Worm (Caenorhabditis elegans) whole organism, late embryonic: ENCODE measurements around the gene epc-1.

Source experiments
- C38D4.7 ChIP-seq: fragments of 200-800 bp; sonication (Bioruptor generic); optimal IDR thresholded peaks from 2 replicates; lab custom pipeline; 2018; ENCODE audit warnings: mild to moderate bottlenecking, missing genetic modification characterization, moderate library complexity, missing compliant biosample characterization
- F13H6.1 ChIP-seq: sonication (generic microtip); optimal IDR thresholded peaks from 2 replicates; lab custom pipeline; 2016; ENCODE audit warnings: missing genetic modification characterization, missing compliant biosample characterization
- K09A11.1 ChIP-seq: sonication (generic microtip); optimal IDR thresholded peaks from 2 replicates; lab custom pipeline; 2017; ENCODE audit warnings: antibody characterized with exemption, mild to moderate bottlenecking, missing genetic modification characterization, missing compliant biosample characterization; ENCODE audit not compliant: insufficient read depth
- T23F11.4 ChIP-seq: fragments of 200-800 bp; sonication (Bioruptor generic); optimal IDR thresholded peaks from 2 replicates; lab custom pipeline; 2018; ENCODE audit warnings: mild to moderate bottlenecking, missing genetic modification characterization, missing compliant biosample characterization
- ahr-1 ChIP-seq: sonication (generic microtip); optimal IDR thresholded peaks from 2 replicates; lab custom pipeline; 2016; ENCODE audit warnings: missing genetic modification characterization, missing compliant biosample characterization
- ama-1 ChIP-seq: fragments of 150-350 bp; optimal IDR thresholded peaks from 2 replicates; lab custom pipeline; 2014
- ceh-14 ChIP-seq: sonication (generic microtip); optimal IDR thresholded peaks from 2 replicates; lab custom pipeline; 2016; ENCODE audit warnings: missing genotype, missing genetic modification characterization, missing compliant biosample characterization
- ceh-18 ChIP-seq: sonication (generic microtip); optimal IDR thresholded peaks from 2 replicates; lab custom pipeline; 2016; ENCODE audit warnings: missing genetic modification characterization, missing compliant biosample characterization
- ceh-19 ChIP-seq: fragments of 200-800 bp; sonication (Bioruptor generic); optimal IDR thresholded peaks from 2 replicates; lab custom pipeline; 2018; ENCODE audit warnings: mild to moderate bottlenecking, missing genetic modification characterization, missing compliant biosample characterization
- ceh-22 ChIP-seq: sonication (generic microtip); optimal IDR thresholded peaks from 2 replicates; lab custom pipeline; 2017; ENCODE audit warnings: missing biosample characterization, missing genetic modification characterization
- ceh-31 ChIP-seq: sonication (generic microtip); optimal IDR thresholded peaks from 2 replicates; lab custom pipeline; 2016; ENCODE audit warnings: missing genetic modification characterization, missing compliant biosample characterization
- ceh-34 ChIP-seq: sonication (generic microtip); optimal IDR thresholded peaks from 2 replicates; lab custom pipeline; 2016; ENCODE audit warnings: mild to moderate bottlenecking, missing genetic modification characterization, missing compliant biosample characterization
- ceh-45 ChIP-seq: fragments of 200-800 bp; sonication (Bioruptor generic); IDR thresholded peaks from 2 replicates; pipeline ENCODE4 v1.3.6; 2022; ENCODE audit warnings: missing genetic modification reagents, missing genetic modification characterization, missing compliant biosample characterization
- dve-1 ChIP-seq: sonication (generic microtip); optimal IDR thresholded peaks from 2 replicates; lab custom pipeline; 2017; ENCODE audit warnings: antibody characterized with exemption, mild to moderate bottlenecking, missing genetic modification characterization, missing compliant biosample characterization
- elt-2 ChIP-seq: sonication (generic microtip); optimal IDR thresholded peaks from 2 replicates; lab custom pipeline; 2016; ENCODE audit warnings: missing genetic modification reagents, missing genetic modification characterization, missing compliant biosample characterization
- elt-4 ChIP-seq: sonication (generic microtip); optimal IDR thresholded peaks from 2 replicates; lab custom pipeline; 2016; ENCODE audit warnings: missing genetic modification characterization, missing compliant biosample characterization
- ets-4 ChIP-seq: sonication (generic microtip); optimal IDR thresholded peaks from 2 replicates; lab custom pipeline; 2016; ENCODE audit warnings: missing genetic modification characterization, missing compliant biosample characterization
- eyg-1 ChIP-seq: sonication (generic microtip); optimal IDR thresholded peaks from 2 replicates; lab custom pipeline; 2016; ENCODE audit warnings: missing genotype, missing genetic modification characterization, missing compliant biosample characterization
- fax-1 ChIP-seq: sonication (generic microtip); optimal IDR thresholded peaks from 2 replicates; lab custom pipeline; 2016; ENCODE audit warnings: missing genotype, missing genetic modification characterization, missing compliant biosample characterization
- fkh-10 ChIP-seq: fragments of 150-350 bp; optimal IDR thresholded peaks from 2 replicates; lab custom pipeline; 2014; ENCODE audit warnings: missing biosample characterization, missing genetic modification reagents, missing genetic modification characterization
- fkh-6 ChIP-seq: sonication (generic microtip); optimal IDR thresholded peaks from 2 replicates; lab custom pipeline; 2016; ENCODE audit warnings: missing genetic modification characterization, missing compliant biosample characterization
- gmeb-2 ChIP-seq: sonication (generic microtip); optimal IDR thresholded peaks from 2 replicates; lab custom pipeline; 2016; ENCODE audit warnings: missing genetic modification characterization, inconsistent platforms, missing compliant biosample characterization
- hlh-30 ChIP-seq: sonication (generic microtip); optimal IDR thresholded peaks from 2 replicates; lab custom pipeline; 2017; ENCODE audit warnings: antibody characterized with exemption, missing genetic modification characterization, missing compliant biosample characterization; ENCODE audit not compliant: insufficient read depth
- hlh-8 ChIP-seq: sonication (generic microtip); optimal IDR thresholded peaks from 2 replicates; lab custom pipeline; 2016; ENCODE audit warnings: missing genotype, missing genetic modification characterization, missing compliant biosample characterization
- lim-6 ChIP-seq: sonication (generic microtip); optimal IDR thresholded peaks from 2 replicates; lab custom pipeline; 2016; ENCODE audit warnings: missing genetic modification characterization, missing compliant biosample characterization
- lin-11 ChIP-seq: fragments of 200-800 bp; sonication (Bioruptor generic); optimal IDR thresholded peaks from 2 replicates; lab custom pipeline; 2018; ENCODE audit warnings: mild to moderate bottlenecking, missing genetic modification characterization, missing compliant biosample characterization
- nfya-1 ChIP-seq: sonication (generic microtip); optimal IDR thresholded peaks from 2 replicates; lab custom pipeline; 2017; ENCODE audit warnings: missing genetic modification characterization, mild to moderate bottlenecking, missing compliant biosample characterization, antibody characterized with exemption, moderate library complexity
- nhr-11 ChIP-seq: fragments of 150-350 bp; optimal IDR thresholded peaks from 2 replicates; lab custom pipeline; 2014; ENCODE audit warnings: missing biosample characterization, missing genetic modification characterization
- nhr-232 ChIP-seq: sonication (generic microtip); optimal IDR thresholded peaks from 2 replicates; lab custom pipeline; 2016; ENCODE audit warnings: missing genetic modification characterization, missing compliant biosample characterization
- pax-1 ChIP-seq: fragments of 150-350 bp; optimal IDR thresholded peaks from 2 replicates; lab custom pipeline; 2014; ENCODE audit warnings: missing biosample characterization, missing genetic modification characterization
- pha-2 ChIP-seq: sonication (generic microtip); optimal IDR thresholded peaks from 2 replicates; lab custom pipeline; 2017; ENCODE audit warnings: mild to moderate bottlenecking, missing genetic modification characterization, missing compliant biosample characterization
- syd-9 ChIP-seq: sonication (generic microtip); optimal IDR thresholded peaks from 2 replicates; lab custom pipeline; 2016; ENCODE audit warnings: mild to moderate bottlenecking, missing genetic modification characterization, moderate library complexity, missing compliant biosample characterization
- unc-42 ChIP-seq: sonication (generic microtip); optimal IDR thresholded peaks from 2 replicates; lab custom pipeline; 2016; ENCODE audit warnings: missing genotype, missing genetic modification characterization, missing compliant biosample characterization
- unc-55 ChIP-seq: sonication (generic microtip); optimal IDR thresholded peaks from 2 replicates; lab custom pipeline; 2017; ENCODE audit warnings: missing biosample characterization, missing genetic modification reagents, missing genetic modification characterization
- ztf-16 ChIP-seq: sonication (generic microtip); optimal IDR thresholded peaks from 2 replicates; lab custom pipeline; 2017; ENCODE audit warnings: missing genetic modification characterization, missing compliant biosample characterization

The epc-1 gene

ce11 chrIII:12575350-12576292, 32.8 kb downstream of the epc-1 start, which contains the start of gene aakg-1 (continued):
- TF ChIP-seq elt-4 (no peak), nhr-232 (tag; lab: Kevin White, UChicago) (no peak), T23F11.4 (GFP tag; lab: Kevin White, UChicago) (no peak), hlh-8 (tag; lab: Kevin White, UChicago) (no peak), lim-6 (tag; lab: Kevin White, UChicago) (no peak), lin-11 (no peak), pha-2 (tag; lab: Kevin White, UChicago) (no peak), ceh-14 (no peak), dve-1 (tag; lab: Kevin White, UChicago) (no peak), unc-55 (GFP tag; lab: Kevin White, UChicago) (no peak), ceh-22 (tag; lab: Kevin White, UChicago) (no peak), fax-1 (tag; lab: Kevin White, UChicago) (no peak), nhr-11 (tag; lab: Kevin White, UChicago) (no peak)

ce11 chrIII:12569870-12570269, 38.5 kb downstream of the epc-1 start:
- TF ChIP-seq pha-2 (tag; lab: Kevin White, UChicago) = no peak
- TF ChIP-seq ceh-14 = no peak
- TF ChIP-seq nfya-1 (tag; lab: Kevin White, UChicago) = peak; percentile 47
- no peak for TF ChIP-seq elt-2 (tag; lab: Kevin White, UChicago)
- TF ChIP-seq lin-11 = no peak
- no peak for TF ChIP-seq fkh-10
- TF ChIP-seq fkh-6 (tag; lab: Kevin White, UChicago) = no peak

ce11 chrIII:12568962-12569361, 39.4 kb downstream of the epc-1 start:
- TF ChIP-seq ceh-18 (no peak), K09A11.1 (tag; lab: Kevin White, UChicago) (no peak), ceh-45 (GFP tag; lab: Robert Waterston, UW) (no peak), pax-1 (no peak), eyg-1 (tag; lab: Kevin White, UChicago) (no peak), syd-9 (no peak), unc-42 (no peak), unc-55 (GFP tag; lab: Kevin White, UChicago) (no peak), elt-4 (no peak), ama-1 (lab: Kevin White, UChicago) (no peak), gmeb-2 (no peak), ets-4 (no peak), ceh-34 (tag; lab: Kevin White, UChicago) (no peak), C38D4.7 (GFP tag; lab: Kevin White, UChicago) (no peak), F13H6.1 (tag; lab: Kevin White, UChicago) (no peak), ztf-16 (tag; lab: Kevin White, UChicago) (no peak), ahr-1 (tag; lab: Kevin White, UChicago) (no peak)

ce11 chrIII:12568036-12568649, 40.2 kb downstream of the epc-1 start:
- TF ChIP-seq ceh-31 (tag; lab: Kevin White, UChicago) (peak; percentile 5), K09A11.1 (tag; lab: Kevin White, UChicago) (no peak), ets-4 (no peak), ceh-19 (GFP tag; lab: Kevin White, UChicago) (no peak), hlh-30 (tag; lab: Kevin White, UChicago) (peak; percentile 82), ceh-18 (peak; percentile 55), unc-42 (peak; percentile 53)
- TF ChIP-seq, all 69 proteins: peak for 4
